Worm (Caenorhabditis elegans): ENCODE results near the gene Y46G5A.20.

DNA sequence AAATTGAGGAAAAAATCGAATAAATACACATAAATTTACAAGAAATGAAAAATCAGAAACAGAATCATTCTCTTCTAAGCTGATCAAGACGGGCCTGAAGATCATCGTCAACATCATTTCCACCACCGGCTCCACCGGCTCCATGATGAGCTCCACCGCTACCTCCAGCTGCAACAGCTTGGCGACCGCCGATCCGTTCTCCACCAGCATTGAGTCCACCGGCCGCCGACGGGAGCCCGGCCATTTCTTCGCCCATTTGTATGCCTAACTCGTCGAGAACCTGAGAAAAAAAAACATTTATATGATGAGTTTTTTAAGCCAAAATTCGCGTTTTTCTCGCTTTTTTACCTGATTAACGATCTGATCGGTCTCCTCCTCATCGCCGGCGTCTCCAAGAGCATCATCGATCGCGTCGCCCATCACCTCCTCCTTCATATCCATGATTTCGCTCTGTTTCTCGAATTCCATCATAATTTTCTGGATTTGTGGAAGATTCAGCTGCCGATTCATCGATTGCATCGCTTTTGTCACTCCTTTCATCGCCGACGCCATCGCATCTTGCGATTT is 43.5 kb upstream of the Y46G5A.20 start:
- no peak for TF ChIP-seq ztf-29 (GFP tag; IDR thresholded peaks at IDR 0.05)
- no peak for TF ChIP-seq flt-1 (GFP tag; IDR thresholded peaks at IDR 0.05)
- TF ChIP-seq klf-2 (GFP tag; conservative IDR thresholded peaks at IDR 0.05) = no peak
- TF ChIP-seq tab-1 (GFP tag; IDR thresholded peaks at IDR 0.05) = no peak
- no peak for TF ChIP-seq cog-1 (tag; optimal IDR thresholded peaks at IDR 0.05)
